Worm (Caenorhabditis elegans) whole organism, late embryonic: ENCODE measurements around the gene srz-6.

ENCODE experiments used
- C08G9.2 ChIP-seq: sonication (generic microtip); optimal IDR thresholded peaks from 2 replicates; lab custom pipeline; 2016; ENCODE audit warnings: mild to moderate bottlenecking, missing genetic modification characterization, moderate library complexity, missing compliant biosample characterization
- ets-4 ChIP-seq: sonication (generic microtip); optimal IDR thresholded peaks from 2 replicates; lab custom pipeline; 2016; ENCODE audit warnings: missing genetic modification characterization, missing compliant biosample characterization
- odd-2 ChIP-seq: sonication (generic microtip); optimal IDR thresholded peaks from 2 replicates; lab custom pipeline; 2017; ENCODE audit warnings: antibody characterized with exemption, mild to moderate bottlenecking, missing genetic modification characterization, missing compliant biosample characterization
- pqm-1 ChIP-seq: sonication (generic microtip); optimal IDR thresholded peaks from 2 replicates; lab custom pipeline; 2016; ENCODE audit warnings: missing genetic modification characterization, missing compliant biosample characterization
- rnt-1 ChIP-seq: sonication (generic microtip); optimal IDR thresholded peaks from 2 replicates; lab custom pipeline; 2016; ENCODE audit warnings: missing genetic modification characterization, missing compliant biosample characterization

DNA sequence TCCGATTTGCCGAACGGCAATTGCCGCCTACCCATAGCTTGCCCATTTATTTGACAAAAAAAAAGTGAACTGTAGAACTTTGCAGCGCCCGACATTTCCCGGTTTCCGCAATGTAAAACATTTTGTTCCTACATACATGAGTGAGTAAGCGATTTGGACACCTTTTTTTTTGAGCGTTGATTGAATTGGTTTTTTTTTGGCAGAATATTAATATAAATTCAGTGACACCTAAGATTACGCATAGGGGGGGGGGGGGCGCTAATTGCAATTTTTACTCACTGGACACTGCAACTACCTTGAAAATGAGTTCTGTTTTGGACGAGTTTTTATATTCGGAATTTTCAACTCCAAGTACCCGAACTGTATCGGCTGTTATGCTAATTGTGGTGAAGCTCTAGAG is 33.5 kb downstream of the srz-6 start, which contains the start of gene srx-118:
- TF ChIP-seq C08G9.2 (tag; lab: Kevin White, UChicago) (no peak), ets-4 (tag; lab: Kevin White, UChicago) (no peak), pqm-1 (tag; lab: Kevin White, UChicago) (no peak), rnt-1 (tag; lab: Kevin White, UChicago) (no peak), odd-2 (tag; lab: Kevin White, UChicago) (no peak)
